Worm (Caenorhabditis elegans) whole organism, L4 larva: ENCODE measurements around the gene K11G12.6.

Source experiments
- D1046.2 ChIP-seq: fragments of 200-800 bp; sonication (Bioruptor generic); IDR thresholded peaks from 2 replicates; pipeline ENCODE4 v1.3.6; 2022; ENCODE audit warnings: missing genetic modification characterization, missing compliant biosample characterization
- F10B5.3 ChIP-seq: sonication (generic microtip); optimal IDR thresholded peaks from 2 replicates; lab custom pipeline; 2016; ENCODE audit warnings: mild to moderate bottlenecking, missing genetic modification characterization, missing compliant biosample characterization
- R02D3.7 ChIP-seq: fragments of 150-350 bp; sonication (generic microtip); optimal IDR thresholded peaks from 3 replicates; lab custom pipeline; 2014; ENCODE audit warnings: missing biosample characterization, missing genetic modification characterization
- T20F7.1 ChIP-seq: fragments of 200-800 bp; sonication (Bioruptor generic); optimal IDR thresholded peaks from 2 replicates; lab custom pipeline; 2018; ENCODE audit warnings: mild to moderate bottlenecking, missing genetic modification characterization, missing compliant biosample characterization
- Y48G9A.11 ChIP-seq: fragments of 200-800 bp; sonication (Bioruptor generic); IDR thresholded peaks from 2 replicates; pipeline ENCODE4 v1.3.6; 2022; ENCODE audit warnings: missing genetic modification reagents, missing genetic modification characterization, missing compliant biosample characterization
- Y5F2A.4 ChIP-seq: fragments of 200-800 bp; sonication (Bioruptor generic); optimal IDR thresholded peaks from 2 replicates; lab custom pipeline; 2018; ENCODE audit warnings: mild to moderate bottlenecking, missing genetic modification characterization, missing compliant biosample characterization
- ZK546.5 ChIP-seq, 2 experiments: sonication (generic microtip); optimal IDR thresholded peaks; 2 replicates each; lab custom pipeline; 2017; ENCODE audit warnings: missing biosample characterization in 2 of 2, missing genetic modification characterization in 2 of 2
- aly-2 ChIP-seq: sonication (generic microtip); optimal IDR thresholded peaks from 2 replicates; lab custom pipeline; 2018; ENCODE audit warnings: missing biosample characterization, missing genetic modification characterization
- arid-1 ChIP-seq: fragments of 200-800 bp; sonication (Bioruptor generic); conservative IDR thresholded peaks from 2 replicates; pipeline ENCODE4 v1.3.6; 2022; ENCODE audit warnings: missing genetic modification reagents, missing genetic modification characterization, missing compliant biosample characterization
- ceh-20 ChIP-seq: fragments of 200-800 bp; sonication (Bioruptor generic); IDR thresholded peaks from 2 replicates; pipeline ENCODE4 v1.3.6; 2022; ENCODE audit warnings: missing genetic modification reagents, missing genetic modification characterization, missing compliant biosample characterization
- ceh-62 ChIP-seq: sonication (generic microtip); optimal IDR thresholded peaks from 2 replicates; lab custom pipeline; 2017; ENCODE audit warnings: missing biosample characterization, missing genetic modification characterization
- dmd-6 ChIP-seq: fragments of 200-800 bp; sonication (Bioruptor generic); IDR thresholded peaks from 2 replicates; pipeline ENCODE4 v1.3.6; 2022; ENCODE audit warnings: missing genetic modification reagents, missing genetic modification characterization, missing compliant biosample characterization
- dpl-1 ChIP-seq: fragments of 150-350 bp; optimal IDR thresholded peaks from 2 replicates; lab custom pipeline; 2014; ENCODE audit warnings: missing biosample characterization, missing genetic modification reagents, missing genetic modification characterization
- dve-1 ChIP-seq: sonication (generic microtip); optimal IDR thresholded peaks from 2 replicates; lab custom pipeline; 2017; ENCODE audit warnings: antibody characterized with exemption, mild to moderate bottlenecking, missing genetic modification characterization, missing compliant biosample characterization; ENCODE audit not compliant: insufficient read depth
- egl-43 ChIP-seq: fragments of 200-800 bp; sonication (Bioruptor generic); IDR thresholded peaks from 2 replicates; pipeline ENCODE4 v1.3.6; 2022; ENCODE audit warnings: missing genetic modification reagents, missing genetic modification characterization, missing compliant biosample characterization
- fkh-10 ChIP-seq: fragments of 150-350 bp; optimal IDR thresholded peaks from 2 replicates; lab custom pipeline; 2014; ENCODE audit warnings: missing biosample characterization, missing genetic modification reagents, missing genetic modification characterization
- fos-1 ChIP-seq: fragments of 150-350 bp; optimal IDR thresholded peaks from 2 replicates; lab custom pipeline; 2014; ENCODE audit warnings: missing biosample characterization, missing genetic modification characterization
- gei-8 ChIP-seq: fragments of 200-800 bp; sonication (Bioruptor generic); optimal IDR thresholded peaks from 2 replicates; lab custom pipeline; 2018; ENCODE audit warnings: mild to moderate bottlenecking, missing genetic modification characterization, missing compliant biosample characterization
- hlh-30 ChIP-seq: sonication (generic microtip); optimal IDR thresholded peaks from 2 replicates; lab custom pipeline; 2017; ENCODE audit warnings: antibody characterized with exemption, mild to moderate bottlenecking, missing genetic modification characterization, missing compliant biosample characterization; ENCODE audit not compliant: insufficient read depth
- hmg-1.1 ChIP-seq: fragments of 200-800 bp; sonication (Bioruptor generic); IDR thresholded peaks from 2 replicates; pipeline ENCODE4 v1.3.6; 2022; ENCODE audit warnings: missing genetic modification reagents, missing genetic modification characterization, missing compliant biosample characterization
- lim-7 ChIP-seq: fragments of 200-800 bp; sonication (Bioruptor generic); IDR thresholded peaks from 2 replicates; pipeline ENCODE4 v1.3.6; 2022; ENCODE audit warnings: missing genetic modification characterization, missing compliant biosample characterization
- lin-13 ChIP-seq: fragments of 150-350 bp; optimal IDR thresholded peaks from 2 replicates; lab custom pipeline; 2014; ENCODE audit warnings: missing biosample characterization, missing genetic modification reagents, missing genetic modification characterization
- lin-15B ChIP-seq: fragments of 150-350 bp; sonication (generic microtip); optimal IDR thresholded peaks from 3 replicates; lab custom pipeline; 2014; ENCODE audit warnings: missing biosample characterization, missing genetic modification characterization
- madf-5 ChIP-seq, 2 experiments: fragments of 200-800 bp; sonication (Bioruptor generic); IDR thresholded peaks; 2 replicates each; pipeline ENCODE4 v1.3.6; 2022; ENCODE audit warnings: missing compliant biosample characterization in 2 of 2, missing genetic modification characterization in 2 of 2
- mdl-1 ChIP-seq, 2 experiments: fragments of 150-350 bp in 1 of 2; sonication (generic microtip) in 1 of 2; optimal IDR thresholded peaks; 2 replicates each; lab custom pipeline; 2014 to 2017; ENCODE audit warnings: missing biosample characterization in 2 of 2, missing genetic modification characterization in 2 of 2
- mep-1 ChIP-seq: fragments of 150-350 bp; sonication (generic microtip); optimal IDR thresholded peaks from 3 replicates; lab custom pipeline; 2014; ENCODE audit warnings: missing biosample characterization, missing genetic modification characterization
- mxl-2 ChIP-seq: fragments of 200-800 bp; sonication (Bioruptor generic); conservative IDR thresholded peaks from 2 replicates; pipeline ENCODE4 v1.3.6; 2022; ENCODE audit warnings: missing genetic modification reagents, missing genetic modification characterization, missing compliant biosample characterization
- nhr-102 ChIP-seq: sonication (generic microtip); optimal IDR thresholded peaks from 2 replicates; lab custom pipeline; 2016; ENCODE audit warnings: mild to moderate bottlenecking, missing genetic modification characterization, moderate library complexity, missing compliant biosample characterization
- nhr-25 ChIP-seq: sonication (generic microtip); optimal IDR thresholded peaks from 2 replicates; lab custom pipeline; 2017; ENCODE audit warnings: missing genetic modification characterization, mild to moderate bottlenecking, missing compliant biosample characterization, antibody characterized with exemption, moderate library complexity, borderline replicate concordance; ENCODE audit not compliant: insufficient read depth
- nhr-28 ChIP-seq: fragments of 150-350 bp; optimal IDR thresholded peaks from 2 replicates; lab custom pipeline; 2014; ENCODE audit warnings: missing biosample characterization, missing genetic modification characterization
- nhr-42 ChIP-seq: fragments of 200-800 bp; sonication (Bioruptor generic); IDR thresholded peaks from 2 replicates; pipeline ENCODE4 v1.3.6; 2022; ENCODE audit warnings: missing genetic modification characterization, missing compliant biosample characterization
- nhr-48 ChIP-seq: sonication (generic microtip); optimal IDR thresholded peaks from 2 replicates; lab custom pipeline; 2016; ENCODE audit warnings: mild to moderate bottlenecking, missing genetic modification characterization, missing compliant biosample characterization
- nhr-6 ChIP-seq: fragments of 150-350 bp; optimal IDR thresholded peaks from 2 replicates; lab custom pipeline; 2014; ENCODE audit warnings: missing biosample characterization, missing genetic modification characterization
- php-3 ChIP-seq: fragments of 200-800 bp; sonication (Bioruptor generic); IDR thresholded peaks from 2 replicates; pipeline ENCODE4 v1.3.6; 2022; ENCODE audit warnings: missing genetic modification reagents, missing genetic modification characterization, missing compliant biosample characterization
- saeg-2 ChIP-seq: fragments of 200-800 bp; sonication (Bioruptor generic); IDR thresholded peaks from 2 replicates; pipeline ENCODE4 v1.3.6; 2022; ENCODE audit warnings: missing genetic modification reagents, missing genetic modification characterization, missing compliant biosample characterization
- set-16 ChIP-seq: fragments of 200-800 bp; sonication (Bioruptor generic); IDR thresholded peaks from 2 replicates; pipeline ENCODE4 v1.3.6; 2022; ENCODE audit warnings: missing genetic modification reagents, missing genetic modification characterization, missing compliant biosample characterization
- tra-1 ChIP-seq: fragments of 200-800 bp; sonication (Bioruptor generic); IDR thresholded peaks from 2 replicates; pipeline ENCODE4 v1.3.6; 2022; ENCODE audit warnings: missing genetic modification reagents, missing genetic modification characterization, missing compliant biosample characterization
- unc-62 ChIP-seq, 3 experiments: fragments of 150-350 bp in 1 of 3; sonication (generic microtip); optimal IDR thresholded peaks in 2 of 3; peaks in 1 of 3; 1 replicate in 1 of 3; 2 replicates in 2 of 3; lab custom pipeline; 2014 to 2017; ENCODE audit warnings: missing biosample characterization in 3 of 3, missing genetic modification characterization in 3 of 3, missing genetic modification reagents in 3 of 3, missing genotype in 1 of 3
- zfp-3 ChIP-seq: fragments of 200-800 bp; sonication (Bioruptor generic); conservative IDR thresholded peaks from 2 replicates; pipeline ENCODE4 v1.3.6; 2022; ENCODE audit warnings: missing genetic modification reagents, missing genetic modification characterization, missing compliant biosample characterization
- ztf-11 ChIP-seq: fragments of 150-350 bp; optimal IDR thresholded peaks from 2 replicates; lab custom pipeline; 2014; ENCODE audit warnings: missing biosample characterization, missing genetic modification characterization
- ztf-7 ChIP-seq: fragments of 150-350 bp; optimal IDR thresholded peaks from 2 replicates; lab custom pipeline; 2014; ENCODE audit warnings: missing biosample characterization, missing genetic modification characterization

The K11G12.6 gene

ce11 chrX:6739034-6740008 lies 9.9 kb upstream of the K11G12.6 start (continued):
- TF ChIP-seq dpl-1 (GFP tag; lab: Kevin White, UChicago) (no peak), mdl-1 (tag; optimal IDR thresholded peaks at IDR 0.05; lab: Kevin White, UChicago) (peak; percentile 96 to 97), ztf-11 (tag; lab: Kevin White, UChicago) (no peak), lin-13 (GFP tag; lab: Kevin White, UChicago) (no peak), D1046.2 (no peak), lin-15B (no peak), nhr-6 (tag; lab: Kevin White, UChicago) (no peak), php-3 (GFP tag; lab: Robert Waterston, UW) (no peak), nhr-42 (GFP tag; lab: Robert Waterston, UW) (no peak), T20F7.1 (GFP tag; lab: Kevin White, UChicago) (peak; percentile 30), fkh-10 (GFP tag; lab: Kevin White, UChicago) (no peak), set-16 (GFP tag; lab: Robert Waterston, UW) (no peak), aly-2 (tag; lab: Kevin White, UChicago) (no peak), nhr-25 (no peak), mxl-2 (GFP tag; lab: Robert Waterston, UW) (0 out of 2 replicates have a peak, but pooled peaks have one; percentile 17), R02D3.7 (tag; lab: Kevin White, UChicago) (no peak), hlh-30 (tag; lab: Kevin White, UChicago) (peak; percentile 92), Y5F2A.4 (no peak), ceh-20 (no peak), egl-43 (GFP tag; lab: Robert Waterston, UW) (no peak), zfp-3 (GFP tag; lab: Robert Waterston, UW) (no peak), arid-1 (no peak), lim-7 (GFP tag; lab: Robert Waterston, UW) (no peak), tra-1 (0 out of 2 replicates have a peak, but pooled peaks have one; percentile 4), ztf-7 (tag; lab: Kevin White, UChicago) (no peak)
- TF ChIP-seq, all 104 proteins: peak for 19

ce11 chrX:6738535-6738934 lies 9.1 kb upstream of the K11G12.6 start:
- TF ChIP-seq dve-1 (tag; lab: Kevin White, UChicago), result peak; percentile 10
- 0 out of 2 replicates have a peak, but pooled peaks have one; percentile 16 for TF ChIP-seq hmg-1.1 (GFP tag; lab: Robert Waterston, UW)
- TF ChIP-seq F10B5.3 (tag; lab: Kevin White, UChicago), result no peak
- TF ChIP-seq lin-15B, result no peak
- no peak for TF ChIP-seq nhr-48 (tag; lab: Kevin White, UChicago)
- no peak for TF ChIP-seq Y48G9A.11 (GFP tag; lab: Robert Waterston, UW)
- peak; percentile 0 for TF ChIP-seq nhr-28 (tag; lab: Kevin White, UChicago)
- TF ChIP-seq dmd-6 (GFP tag; lab: Robert Waterston, UW), result 0 out of 2 replicates have a peak, but pooled peaks have one; percentile 31
- peak in 1 of 2 experiments; percentile 72 for TF ChIP-seq unc-62 (GFP tag; optimal IDR thresholded peaks at IDR 0.05 in 1 of 2; lab: Kevin White, UChicago)
- no peak for TF ChIP-seq unc-62 (tag; optimal IDR thresholded peaks at IDR 0.05; lab: Kevin White, UChicago)
- no peak for TF ChIP-seq lim-7 (GFP tag; lab: Robert Waterston, UW)
- TF ChIP-seq ceh-62, result no peak
- TF ChIP-seq ZK546.5 (tag; optimal IDR thresholded peaks at IDR 0.05; lab: Kevin White, UChicago), result no peak
- no peak for TF ChIP-seq gei-8 (GFP tag; lab: Kevin White, UChicago)
- TF ChIP-seq saeg-2 (GFP tag; lab: Robert Waterston, UW), result no peak
- no peak for TF ChIP-seq mep-1
- TF ChIP-seq fos-1 (tag; lab: Kevin White, UChicago), result no peak
- TF ChIP-seq hlh-30 (tag; lab: Kevin White, UChicago), result no peak
- no peak for TF ChIP-seq nhr-102 (tag; lab: Kevin White, UChicago)
- no peak for TF ChIP-seq madf-5 (GFP tag; IDR thresholded peaks at IDR 0.05; lab: Robert Waterston, UW)
